Worm (Caenorhabditis elegans) whole organism, mixed stage, embryonic: ENCODE data around the gene Y38H6C.25.
A peak's percentile ranks its signal among the peaks of the same experiment; 100 is the strongest.

ENCODE experiments used
- M03D4.4 ChIP-seq: sonication (generic microtip); optimal IDR thresholded peaks from 2 replicates; lab custom pipeline; 2017; ENCODE audit warnings: mild to moderate bottlenecking, missing genetic modification characterization, missing compliant biosample characterization
- bed-3 ChIP-seq: fragments of 200-800 bp; sonication (Bioruptor generic); optimal IDR thresholded peaks from 3 replicates; lab custom pipeline; 2018; ENCODE audit warnings: mild to moderate bottlenecking, missing genetic modification characterization, moderate library complexity, missing compliant biosample characterization
- blmp-1 ChIP-seq: fragments of 150-350 bp; optimal IDR thresholded peaks from 2 replicates; lab custom pipeline; 2014; ENCODE audit warnings: missing biosample characterization, missing genetic modification characterization
- ceh-43 ChIP-seq: fragments of 200-800 bp; sonication (Bioruptor generic); optimal IDR thresholded peaks from 2 replicates; lab custom pipeline; 2018; ENCODE audit warnings: mild to moderate bottlenecking, missing genetic modification characterization, moderate library complexity, missing compliant biosample characterization
- ceh-83 ChIP-seq: fragments of 200-800 bp; sonication (Bioruptor generic); optimal IDR thresholded peaks from 2 replicates; lab custom pipeline; 2018; ENCODE audit warnings: mild to moderate bottlenecking, missing genetic modification characterization, missing compliant biosample characterization
- ces-1 ChIP-seq: fragments of 150-350 bp; optimal IDR thresholded peaks from 2 replicates; lab custom pipeline; 2014; ENCODE audit warnings: missing biosample characterization, missing genetic modification reagents, missing genetic modification characterization
- drap-1 ChIP-seq: fragments of 200-800 bp; sonication (Bioruptor generic); optimal IDR thresholded peaks from 3 replicates; lab custom pipeline; 2018; ENCODE audit warnings: mild to moderate bottlenecking, missing genetic modification characterization, missing compliant biosample characterization
- elt-1 ChIP-seq: sonication (generic microtip); optimal IDR thresholded peaks from 2 replicates; lab custom pipeline; 2017; ENCODE audit warnings: missing genetic modification characterization, mild to moderate bottlenecking, missing compliant biosample characterization, antibody characterized with exemption, moderate library complexity, borderline replicate concordance; ENCODE audit not compliant: insufficient read depth
- elt-3 ChIP-seq: fragments of 150-350 bp; optimal IDR thresholded peaks from 2 replicates; lab custom pipeline; 2014; ENCODE audit warnings: missing biosample characterization, missing genetic modification characterization
- flh-1 ChIP-seq: fragments of 200-800 bp; sonication (Bioruptor generic); optimal IDR thresholded peaks from 2 replicates; lab custom pipeline; 2018; ENCODE audit warnings: mild to moderate bottlenecking, missing genetic modification characterization, moderate library complexity, missing compliant biosample characterization
- ham-2 ChIP-seq: fragments of 200-800 bp; sonication (Bioruptor generic); optimal IDR thresholded peaks from 2 replicates; lab custom pipeline; 2018; ENCODE audit warnings: mild to moderate bottlenecking, missing genetic modification characterization, missing compliant biosample characterization
- hlh-1 ChIP-seq: fragments of 150-350 bp; optimal IDR thresholded peaks from 2 replicates; lab custom pipeline; 2014; ENCODE audit warnings: missing biosample characterization, missing genetic modification reagents, missing genetic modification characterization
- lin-13 ChIP-seq: fragments of 150-350 bp; optimal IDR thresholded peaks from 2 replicates; lab custom pipeline; 2014; ENCODE audit warnings: missing biosample characterization, missing genetic modification characterization
- lin-32 ChIP-seq: fragments of 200-800 bp; sonication (Bioruptor generic); optimal IDR thresholded peaks from 2 replicates; lab custom pipeline; 2018; ENCODE audit warnings: mild to moderate bottlenecking, missing genetic modification characterization, missing compliant biosample characterization
- mab-5 ChIP-seq: fragments of 150-350 bp; optimal IDR thresholded peaks from 2 replicates; lab custom pipeline; 2014; ENCODE audit warnings: missing biosample characterization, missing genetic modification characterization
- mep-1 ChIP-seq: fragments of 150-350 bp; optimal IDR thresholded peaks from 2 replicates; lab custom pipeline; 2017; ENCODE audit warnings: missing biosample characterization, missing genetic modification reagents, missing genetic modification characterization, inconsistent platforms
- mls-2 ChIP-seq: sonication (generic microtip); optimal IDR thresholded peaks from 2 replicates; lab custom pipeline; 2016; ENCODE audit warnings: mild to moderate bottlenecking, missing genetic modification characterization, moderate library complexity, missing compliant biosample characterization
- nhr-12 ChIP-seq: fragments of 150-350 bp; optimal IDR thresholded peaks from 2 replicates; lab custom pipeline; 2014; ENCODE audit warnings: missing biosample characterization, missing genetic modification characterization
- nhr-2 ChIP-seq: fragments of 150-350 bp; optimal IDR thresholded peaks from 2 replicates; lab custom pipeline; 2014; ENCODE audit warnings: missing biosample characterization, missing genetic modification characterization
- nhr-237 ChIP-seq: fragments of 150-350 bp; optimal IDR thresholded peaks from 2 replicates; lab custom pipeline; 2014; ENCODE audit warnings: missing biosample characterization, missing genetic modification characterization
- nhr-76 ChIP-seq: sonication (generic microtip); optimal IDR thresholded peaks from 2 replicates; lab custom pipeline; 2017; ENCODE audit warnings: missing biosample characterization, missing genetic modification characterization
- pha-4 ChIP-seq: fragments of 150-350 bp; optimal IDR thresholded peaks from 2 replicates; lab custom pipeline; 2018; ENCODE audit warnings: missing biosample characterization, missing genetic modification reagents, missing genetic modification characterization
- sem-2 ChIP-seq: fragments of 200-800 bp; sonication (Bioruptor generic); optimal IDR thresholded peaks from 2 replicates; lab custom pipeline; 2018; ENCODE audit warnings: mild to moderate bottlenecking, missing genetic modification characterization, missing compliant biosample characterization
- snpc-4 ChIP-seq: fragments of 150-350 bp; optimal IDR thresholded peaks from 2 replicates; lab custom pipeline; 2014; ENCODE audit warnings: missing biosample characterization, missing genetic modification characterization
- sptf-1 ChIP-seq: sonication (generic microtip); optimal IDR thresholded peaks from 2 replicates; lab custom pipeline; 2017; ENCODE audit warnings: mild to moderate bottlenecking, missing genetic modification characterization, moderate library complexity, missing compliant biosample characterization
- tbx-8 ChIP-seq: fragments of 200-800 bp; sonication (Bioruptor generic); optimal IDR thresholded peaks from 2 replicates; lab custom pipeline; 2018; ENCODE audit warnings: mild to moderate bottlenecking, missing genetic modification characterization, moderate library complexity, missing compliant biosample characterization
- unc-120 ChIP-seq: sonication (generic microtip); optimal IDR thresholded peaks from 2 replicates; lab custom pipeline; 2017; ENCODE audit warnings: missing genetic modification characterization, missing compliant biosample characterization; ENCODE audit not compliant: poor library complexity, severe bottlenecking
- unc-39 ChIP-seq: fragments of 150-350 bp; optimal IDR thresholded peaks from 2 replicates; lab custom pipeline; 2014; ENCODE audit warnings: missing biosample characterization, missing genetic modification characterization
- unc-62 ChIP-seq: fragments of 150-350 bp; optimal IDR thresholded peaks from 2 replicates; lab custom pipeline; 2014; ENCODE audit warnings: missing biosample characterization, missing genetic modification reagents, missing genetic modification characterization
- zip-8 ChIP-seq: fragments of 150-350 bp; optimal IDR thresholded peaks from 2 replicates; lab custom pipeline; 2014; ENCODE audit warnings: missing biosample characterization, missing genetic modification characterization
- ztf-11 ChIP-seq: fragments of 150-350 bp; optimal IDR thresholded peaks from 2 replicates; lab custom pipeline; 2014; ENCODE audit warnings: missing biosample characterization, missing genetic modification characterization

The Y38H6C.25 gene

DNA sequence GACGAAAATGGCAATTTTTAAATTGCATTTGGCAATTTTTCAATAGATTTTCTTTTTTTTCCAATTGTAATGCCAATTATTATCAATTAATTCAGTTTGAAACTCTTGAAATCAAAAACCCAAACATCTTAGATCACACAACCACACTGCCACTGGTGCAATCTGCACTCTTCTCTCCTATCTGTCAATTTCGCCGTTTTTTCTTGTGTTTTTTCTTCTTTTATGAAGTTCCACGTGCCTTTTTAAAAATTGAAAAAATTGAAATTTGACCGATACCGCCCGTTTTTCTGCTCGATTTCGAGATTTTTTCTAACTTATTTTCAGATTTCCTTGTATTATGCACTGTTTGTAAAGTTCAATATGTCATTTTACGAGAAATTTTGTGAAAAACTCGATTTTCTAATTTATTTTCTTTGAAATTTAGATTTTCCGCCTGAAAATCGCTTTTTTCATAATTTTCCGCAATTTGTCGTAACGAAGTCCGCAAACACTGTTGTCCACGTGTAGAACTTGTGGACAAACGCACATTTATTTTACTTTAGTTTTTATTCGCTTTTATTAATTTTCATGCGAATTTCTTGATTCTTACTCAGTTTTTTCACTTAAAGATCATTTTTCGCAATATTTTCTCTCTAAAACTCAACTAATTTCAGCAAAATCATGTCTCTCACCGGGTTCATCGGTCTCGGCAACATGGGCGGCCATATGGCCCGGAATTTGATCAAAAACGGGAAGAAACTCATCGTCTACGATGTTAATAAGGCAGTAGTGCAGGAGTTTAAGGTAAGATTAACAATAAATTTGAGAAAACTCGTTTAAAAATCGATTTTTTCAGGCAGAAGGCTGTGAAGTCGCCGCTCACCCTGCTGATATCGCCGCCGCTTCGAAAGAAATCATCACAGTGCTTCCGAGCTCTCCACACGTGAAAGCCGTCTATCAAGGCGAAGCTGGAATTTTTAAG, 25.5 kb upstream of the Y38H6C.25 start, which contains the start of gene B0250.5:
TSS of gene B0250.5 (plus strand) at position 654 of the 961 bp plus-strand sequence.
- TF ChIP-seq mep-1 (tag; lab: Kevin White, UChicago) (peak; percentile 16), ces-1 (GFP tag; lab: Kevin White, UChicago) (peak; percentile 22), zip-8 (tag; lab: Kevin White, UChicago) (no peak), nhr-2 (no peak)

DNA sequence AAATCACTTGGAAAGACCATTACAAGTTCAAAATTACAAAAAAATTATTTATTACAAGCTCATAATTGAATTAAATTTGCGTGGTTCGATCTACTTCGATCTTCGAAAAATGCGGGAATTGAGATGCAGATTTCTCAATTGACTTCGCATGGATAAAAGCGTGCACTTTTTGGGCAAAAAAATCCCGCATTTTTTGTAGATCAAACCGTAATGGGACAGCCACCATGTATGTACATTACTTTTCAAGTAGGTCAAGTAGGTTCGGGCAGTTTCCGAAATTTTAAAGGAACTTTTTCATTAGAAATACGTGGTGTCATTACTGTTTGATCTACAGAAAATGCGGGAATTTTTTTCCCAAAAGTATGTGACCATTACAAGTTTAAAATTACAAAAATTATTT, 21.5 kb upstream of the Y38H6C.25 start:
- TF ChIP-seq sptf-1 (tag; lab: Kevin White, UChicago), result no peak
- no peak for TF ChIP-seq ham-2 (GFP tag; lab: Kevin White, UChicago)
- no peak for TF ChIP-seq unc-39 (tag; lab: Kevin White, UChicago)
- TF ChIP-seq bed-3 (GFP tag; lab: Kevin White, UChicago), result no peak
- TF ChIP-seq nhr-12 (tag; lab: Kevin White, UChicago), result no peak
- no peak for TF ChIP-seq nhr-2
- TF ChIP-seq flh-1, result no peak
- no peak for TF ChIP-seq elt-3 (tag; lab: Kevin White, UChicago)
- no peak for TF ChIP-seq ztf-11
- TF ChIP-seq lin-13 (tag; lab: Kevin White, UChicago), result no peak
- no peak for TF ChIP-seq ceh-83 (GFP tag; lab: Kevin White, UChicago)
- TF ChIP-seq elt-1, result no peak
- TF ChIP-seq lin-32, result no peak
- no peak for TF ChIP-seq pha-4 (tag; lab: Kevin White, UChicago)
- no peak for TF ChIP-seq zip-8 (tag; lab: Kevin White, UChicago)
- TF ChIP-seq sem-2, result no peak
- TF ChIP-seq, all 35 proteins: peak for 0

DNA sequence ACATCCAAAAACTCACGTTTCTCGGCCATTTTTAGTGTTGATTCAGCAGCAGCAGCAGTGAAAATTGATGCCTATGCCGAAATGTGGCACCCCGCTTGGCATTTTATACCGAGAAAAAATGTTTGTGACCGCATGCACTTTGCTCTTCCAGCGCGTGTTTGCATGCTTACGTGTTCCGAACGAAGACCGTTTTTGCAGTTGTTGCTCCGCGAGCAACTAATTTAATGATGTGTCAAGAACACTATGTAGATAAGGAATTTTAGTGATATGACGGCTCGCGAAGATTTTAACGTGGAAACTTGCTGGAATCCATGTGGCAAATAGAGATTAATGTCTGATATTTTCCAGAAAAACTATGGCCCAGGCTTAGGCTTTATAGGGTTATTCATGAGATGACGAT, 20.0 kb upstream of the Y38H6C.25 start, which contains the start of gene dct-16:
TSS of gene dct-16 (minus strand) at position 78 of the 400 bp plus-strand sequence.
- TF ChIP-seq sptf-1 (tag; lab: Kevin White, UChicago) (no peak), unc-39 (tag; lab: Kevin White, UChicago) (no peak), bed-3 (GFP tag; lab: Kevin White, UChicago) (no peak), ces-1 (GFP tag; lab: Kevin White, UChicago) (no peak), ztf-11 (no peak), elt-1 (no peak), mls-2 (tag; lab: Kevin White, UChicago) (no peak), M03D4.4 (no peak), ceh-83 (GFP tag; lab: Kevin White, UChicago) (no peak), sem-2 (no peak), mab-5 (tag; lab: Kevin White, UChicago) (no peak), pha-4 (tag; lab: Kevin White, UChicago) (no peak), lin-32 (no peak)

DNA sequence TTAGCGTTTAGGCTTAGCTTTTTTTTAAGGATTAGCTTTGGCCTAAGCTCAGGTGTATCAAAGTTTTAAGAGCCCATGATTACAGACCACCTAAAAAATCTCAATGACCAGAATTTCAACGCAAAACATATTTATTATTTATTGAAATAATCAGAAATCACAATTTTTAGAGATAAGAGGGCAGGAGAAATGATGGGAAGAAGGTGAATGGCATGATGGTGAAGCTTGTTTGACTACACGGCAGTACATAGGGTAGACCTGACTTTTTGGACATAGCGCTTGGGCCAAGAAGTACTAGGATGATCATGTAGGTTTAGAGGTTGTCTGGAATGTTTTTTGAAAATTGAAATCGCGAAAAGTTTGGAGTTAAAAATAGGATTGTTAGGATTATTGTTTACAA, 19.4 kb upstream of the Y38H6C.25 start:
- no peak for TF ChIP-seq nhr-237 (tag; lab: Kevin White, UChicago)
- no peak for TF ChIP-seq lin-13 (tag; lab: Kevin White, UChicago)
- no peak for TF ChIP-seq ham-2 (GFP tag; lab: Kevin White, UChicago)
- no peak for TF ChIP-seq tbx-8
- TF ChIP-seq ztf-11, result no peak
- no peak for TF ChIP-seq lin-32
- no peak for TF ChIP-seq snpc-4
- no peak for TF ChIP-seq unc-62 (GFP tag; lab: Kevin White, UChicago)
- no peak for TF ChIP-seq flh-1
- TF ChIP-seq M03D4.4, result no peak
- no peak for TF ChIP-seq bed-3 (GFP tag; lab: Kevin White, UChicago)
- no peak for TF ChIP-seq unc-39 (tag; lab: Kevin White, UChicago)
- TF ChIP-seq unc-120 (tag; lab: Kevin White, UChicago), result no peak

DNA sequence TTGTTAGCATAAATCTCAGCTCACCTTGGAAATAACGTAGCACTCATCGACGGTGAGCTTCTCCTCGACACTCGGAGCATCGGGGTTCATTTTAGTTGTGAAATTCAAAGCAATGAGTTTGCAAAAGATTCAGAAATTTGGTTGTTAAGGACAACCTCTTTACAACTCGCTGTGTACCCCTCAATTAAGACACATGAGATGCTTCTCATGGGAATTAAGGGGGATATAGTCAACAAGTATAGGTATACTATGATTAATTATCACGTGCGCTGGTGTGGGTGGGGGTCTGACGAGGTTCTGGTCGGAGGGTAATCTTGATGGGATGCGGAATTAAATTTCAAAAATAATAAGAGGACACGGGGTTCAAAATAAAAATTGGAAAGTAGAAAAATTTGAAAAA, 18.6 kb upstream of the Y38H6C.25 start, which contains the start of gene dct-14:
TSS of gene dct-14 (minus strand) at position 101 of the 400 bp plus-strand sequence.
- TF ChIP-seq M03D4.4 (no peak), unc-39 (tag; lab: Kevin White, UChicago) (no peak), ceh-83 (GFP tag; lab: Kevin White, UChicago) (no peak), unc-62 (GFP tag; lab: Kevin White, UChicago) (no peak), hlh-1 (no peak), ztf-11 (no peak), lin-32 (no peak), nhr-237 (tag; lab: Kevin White, UChicago) (no peak), sptf-1 (tag; lab: Kevin White, UChicago) (no peak), nhr-2 (no peak), elt-3 (tag; lab: Kevin White, UChicago) (no peak), bed-3 (GFP tag; lab: Kevin White, UChicago) (no peak), flh-1 (no peak), pha-4 (tag; lab: Kevin White, UChicago) (no peak), blmp-1 (tag; lab: Kevin White, UChicago) (no peak), drap-1 (no peak), elt-1 (no peak), ceh-43 (GFP tag; lab: Kevin White, UChicago) (no peak), mls-2 (tag; lab: Kevin White, UChicago) (no peak), nhr-76 (tag; lab: Kevin White, UChicago) (no peak)
